Worm (Caenorhabditis elegans) whole organism, L3 larva: ENCODE measurements around the gene F46F5.1.

ENCODE experiments used
- R02D3.7 ChIP-seq: fragments of 150-350 bp; optimal IDR thresholded peaks from 2 replicates; lab custom pipeline; 2014; ENCODE audit warnings: missing biosample characterization, missing genetic modification characterization
- ZK546.5 ChIP-seq: sonication (generic microtip); optimal IDR thresholded peaks from 2 replicates; lab custom pipeline; 2017; ENCODE audit warnings: missing biosample characterization, missing genetic modification characterization
- ceh-16 ChIP-seq: sonication (generic microtip); optimal IDR thresholded peaks from 2 replicates; lab custom pipeline; 2017; ENCODE audit warnings: missing biosample characterization, missing genetic modification characterization
- ceh-82 ChIP-seq: fragments of 150-350 bp; optimal IDR thresholded peaks from 2 replicates; lab custom pipeline; 2014; ENCODE audit warnings: missing biosample characterization, missing genetic modification characterization
- daf-12 ChIP-seq: fragments of 150-350 bp; optimal IDR thresholded peaks from 2 replicates; lab custom pipeline; 2014; ENCODE audit warnings: missing biosample characterization, missing genetic modification reagents, missing genetic modification characterization
- egl-27 ChIP-seq: sonication (generic microtip); optimal IDR thresholded peaks from 4 replicates; lab custom pipeline; 2017; ENCODE audit warnings: missing biosample characterization, missing genetic modification reagents, missing genetic modification characterization
- egl-5 ChIP-seq: fragments of 150-350 bp; optimal IDR thresholded peaks from 2 replicates; lab custom pipeline; 2017; ENCODE audit warnings: missing biosample characterization, missing genetic modification reagents, missing genetic modification characterization, inconsistent platforms
- elt-1 ChIP-seq: fragments of 150-350 bp; optimal IDR thresholded peaks from 2 replicates; lab custom pipeline; 2014; ENCODE audit warnings: missing biosample characterization, missing genetic modification characterization
- elt-2 ChIP-seq: sonication (generic microtip); optimal IDR thresholded peaks from 2 replicates; lab custom pipeline; 2016; ENCODE audit warnings: missing genetic modification reagents, mild to moderate bottlenecking, missing genetic modification characterization, missing compliant biosample characterization
- elt-3 ChIP-seq, 3 experiments: fragments of 150-350 bp in 1 of 3; sonication (generic microtip) in 2 of 3; optimal IDR thresholded peaks; 2 replicates in 2 of 3; 4 replicates in 1 of 3; lab custom pipeline; 2014 to 2017; ENCODE audit warnings: missing biosample characterization in 3 of 3, missing genetic modification characterization in 3 of 3
- eor-1 ChIP-seq, 2 experiments: fragments of 150-350 bp; optimal IDR thresholded peaks; 2 replicates each; lab custom pipeline; 2014 to 2018; ENCODE audit warnings: missing biosample characterization in 2 of 2, missing genetic modification characterization in 2 of 2
- fkh-10 ChIP-seq: sonication (generic microtip); optimal IDR thresholded peaks from 2 replicates; lab custom pipeline; 2017; ENCODE audit warnings: missing biosample characterization, missing genetic modification reagents, missing genetic modification characterization
- fkh-2 ChIP-seq: fragments of 150-350 bp; optimal IDR thresholded peaks from 2 replicates; lab custom pipeline; 2014; ENCODE audit warnings: missing biosample characterization, missing genetic modification reagents, missing genetic modification characterization
- fos-1 ChIP-seq: fragments of 150-350 bp; optimal IDR thresholded peaks from 2 replicates; lab custom pipeline; 2014; ENCODE audit warnings: missing biosample characterization, missing genetic modification characterization
- hmg-11 ChIP-seq: sonication (generic microtip); optimal IDR thresholded peaks from 2 replicates; lab custom pipeline; 2016; ENCODE audit warnings: missing genetic modification characterization, missing compliant biosample characterization
- jun-1 ChIP-seq: fragments of 150-350 bp; optimal IDR thresholded peaks from 2 replicates; lab custom pipeline; 2014; ENCODE audit warnings: missing biosample characterization, missing genetic modification reagents, missing genetic modification characterization
- lin-15B ChIP-seq: fragments of 150-350 bp; optimal IDR thresholded peaks from 2 replicates; lab custom pipeline; 2014; ENCODE audit warnings: missing biosample characterization, missing genetic modification characterization
- lin-39 ChIP-seq: fragments of 150-350 bp; optimal IDR thresholded peaks from 2 replicates; lab custom pipeline; 2018; ENCODE audit warnings: missing biosample characterization, missing genetic modification reagents, missing genetic modification characterization
- lsy-12 ChIP-seq: sonication (generic microtip); optimal IDR thresholded peaks from 2 replicates; lab custom pipeline; 2016; ENCODE audit warnings: mild to moderate bottlenecking, missing genetic modification characterization, missing compliant biosample characterization
- mdl-1 ChIP-seq: fragments of 150-350 bp; optimal IDR thresholded peaks from 2 replicates; lab custom pipeline; 2014; ENCODE audit warnings: missing biosample characterization, missing genetic modification characterization
- nfya-1 ChIP-seq: sonication (generic microtip); optimal IDR thresholded peaks from 2 replicates; lab custom pipeline; 2017; ENCODE audit warnings: missing genetic modification characterization, mild to moderate bottlenecking, missing compliant biosample characterization, antibody characterized with exemption, moderate library complexity; ENCODE audit not compliant: insufficient read depth
- nhr-11 ChIP-seq: fragments of 150-350 bp; optimal IDR thresholded peaks from 2 replicates; lab custom pipeline; 2014; ENCODE audit warnings: missing biosample characterization, missing genetic modification characterization
- nhr-12 ChIP-seq: fragments of 150-350 bp; optimal IDR thresholded peaks from 2 replicates; lab custom pipeline; 2014; ENCODE audit warnings: missing biosample characterization, missing genetic modification characterization
- nhr-237 ChIP-seq: fragments of 150-350 bp; optimal IDR thresholded peaks from 2 replicates; lab custom pipeline; 2014; ENCODE audit warnings: missing biosample characterization, missing genetic modification characterization
- nhr-25 ChIP-seq: sonication (generic microtip); optimal IDR thresholded peaks from 2 replicates; lab custom pipeline; 2017; ENCODE audit warnings: missing biosample characterization, missing genetic modification characterization
- nhr-28 ChIP-seq: fragments of 150-350 bp; optimal IDR thresholded peaks from 2 replicates; lab custom pipeline; 2014; ENCODE audit warnings: missing biosample characterization, missing genetic modification characterization
- nhr-43 ChIP-seq: sonication (generic microtip); optimal IDR thresholded peaks from 2 replicates; lab custom pipeline; 2016; ENCODE audit warnings: mild to moderate bottlenecking, missing genetic modification characterization, missing compliant biosample characterization; ENCODE audit not compliant: poor library complexity, severe bottlenecking
- nhr-77 ChIP-seq: fragments of 150-350 bp; optimal IDR thresholded peaks from 2 replicates; lab custom pipeline; 2014; ENCODE audit warnings: missing biosample characterization, missing genetic modification characterization
- sea-2 ChIP-seq: fragments of 150-350 bp; sonication (generic microtip); optimal IDR thresholded peaks from 4 replicates; lab custom pipeline; 2014; ENCODE audit warnings: missing biosample characterization, missing genetic modification reagents, missing genetic modification characterization
- skn-1 ChIP-seq: fragments of 150-350 bp; optimal IDR thresholded peaks from 2 replicates; lab custom pipeline; 2014; ENCODE audit warnings: missing biosample characterization, missing genetic modification characterization
- unc-39 ChIP-seq: sonication (generic microtip); optimal IDR thresholded peaks from 4 replicates; lab custom pipeline; 2017; ENCODE audit warnings: missing biosample characterization, missing genetic modification characterization
- zag-1 ChIP-seq: fragments of 150-350 bp; optimal IDR thresholded peaks from 2 replicates; lab custom pipeline; 2014; ENCODE audit warnings: missing biosample characterization, missing genetic modification characterization
- ztf-11 ChIP-seq: fragments of 150-350 bp; optimal IDR thresholded peaks from 2 replicates; lab custom pipeline; 2014; ENCODE audit warnings: missing biosample characterization, missing genetic modification characterization
- ztf-4 ChIP-seq: fragments of 150-350 bp; optimal IDR thresholded peaks from 2 replicates; lab custom pipeline; 2014; ENCODE audit warnings: missing biosample characterization, missing genetic modification characterization

F46F5.1 gene

DNA sequence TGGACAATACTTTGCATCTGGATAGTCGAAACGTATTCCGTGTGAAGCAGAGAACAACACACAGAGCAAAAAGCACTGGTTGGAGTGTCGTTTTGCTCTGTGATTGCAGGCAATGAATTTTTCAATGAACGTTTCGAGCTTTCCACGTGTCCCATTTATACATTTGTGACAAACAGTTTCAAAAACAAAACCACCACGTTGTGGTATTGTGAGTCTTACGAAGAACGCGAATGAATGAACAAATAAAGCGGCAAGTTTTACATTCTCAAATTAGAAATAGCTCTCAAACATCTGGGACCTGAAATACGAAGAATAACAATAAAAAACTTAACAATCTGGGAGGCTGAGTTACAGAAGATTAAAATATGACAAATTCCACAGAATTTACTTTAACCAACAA, at the start of gene F46F5.1:
Gene F46F5.1, minus strand, starts transcription at position 101 of the 400 bp plus-strand sequence.
- TF ChIP-seq fkh-2: no peak
- no peak for TF ChIP-seq nhr-11 (tag; lab: Kevin White, UChicago)
- no peak for TF ChIP-seq mdl-1
- no peak for TF ChIP-seq sea-2 (GFP tag; lab: Kevin White, UChicago)
- TF ChIP-seq nhr-77 (tag; lab: Kevin White, UChicago): no peak
- no peak for TF ChIP-seq fos-1
- no peak for TF ChIP-seq ceh-16 (tag; lab: Kevin White, UChicago)
- TF ChIP-seq lin-15B (tag; lab: Kevin White, UChicago): no peak
- no peak for TF ChIP-seq nhr-25 (tag; lab: Kevin White, UChicago)
- no peak for TF ChIP-seq elt-1 (tag; lab: Kevin White, UChicago)
- TF ChIP-seq nfya-1 (tag; lab: Kevin White, UChicago): no peak
- no peak for TF ChIP-seq hmg-11 (tag; lab: Kevin White, UChicago)
- TF ChIP-seq nhr-237: no peak
- no peak for TF ChIP-seq elt-3 (tag; optimal IDR thresholded peaks at IDR 0.05; lab: Kevin White, UChicago)
- TF ChIP-seq ceh-82 (tag; lab: Kevin White, UChicago): no peak
- TF ChIP-seq egl-27 (tag; lab: Kevin White, UChicago): no peak
- TF ChIP-seq ZK546.5: no peak

DNA sequence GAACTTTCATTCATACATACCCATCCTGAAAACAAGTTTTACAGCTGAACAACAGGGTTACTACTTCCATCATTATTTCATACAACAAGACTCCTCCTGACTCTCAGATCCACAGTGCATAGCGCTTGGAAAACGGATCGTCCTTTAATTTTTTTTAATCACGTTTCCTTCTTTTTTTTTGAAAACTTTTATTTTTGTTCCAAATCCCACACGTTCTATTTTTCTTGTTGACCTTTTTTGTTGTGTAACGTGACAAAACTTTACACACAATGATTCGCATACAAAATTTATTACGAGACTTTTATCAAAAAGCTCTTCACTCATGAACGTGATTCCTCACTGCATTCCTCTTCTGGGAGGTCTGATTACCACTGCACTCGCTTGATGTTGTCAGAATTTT, 48.4 kb upstream of the F46F5.1 start, which contains the start of gene clc-33:
Gene clc-33, plus strand, starts transcription at position 301 of the 400 bp plus-strand sequence.
- no peak for TF ChIP-seq lin-15B (tag; lab: Kevin White, UChicago)

- no peak for TF ChIP-seq hmg-11 (tag; lab: Kevin White, UChicago)
- TF ChIP-seq nhr-28 (tag; lab: Kevin White, UChicago): no peak
- TF ChIP-seq ZK546.5: no peak
- TF ChIP-seq nhr-77 (tag; lab: Kevin White, UChicago): no peak
- TF ChIP-seq ceh-16 (tag; lab: Kevin White, UChicago): no peak
- no peak for TF ChIP-seq eor-1 (tag; optimal IDR thresholded peaks at IDR 0.05; lab: Kevin White, UChicago)
- no peak for TF ChIP-seq daf-12 (tag; lab: Kevin White, UChicago)
- no peak for TF ChIP-seq mdl-1
- no peak for TF ChIP-seq unc-39 (tag; lab: Kevin White, UChicago)
- no peak for TF ChIP-seq zag-1 (tag; lab: Kevin White, UChicago)
- no peak for TF ChIP-seq sea-2 (GFP tag; lab: Kevin White, UChicago)
- TF ChIP-seq egl-5 (tag; lab: Kevin White, UChicago): no peak
- no peak for TF ChIP-seq fkh-10 (GFP tag; lab: Kevin White, UChicago)
- no peak for TF ChIP-seq nhr-25 (tag; lab: Kevin White, UChicago)
- TF ChIP-seq ztf-4 (tag; lab: Kevin White, UChicago): no peak
- no peak for TF ChIP-seq lin-15B (tag; lab: Kevin White, UChicago)
These were observed 46.7 kb upstream of the F46F5.1 start, which contains the start of gene F28A10.8 for ce11 chrII:838414-838813. F28A10.8 (minus strand) TSS chrII:838514.

- TF ChIP-seq nhr-77 (tag; lab: Kevin White, UChicago) (no peak), elt-2 (tag; lab: Kevin White, UChicago) (no peak), jun-1 (tag; lab: Kevin White, UChicago) (no peak), lin-39 (tag; lab: Kevin White, UChicago) (no peak), mdl-1 (no peak), daf-12 (tag; lab: Kevin White, UChicago) (no peak), lsy-12 (tag; lab: Kevin White, UChicago) (no peak), nhr-43 (tag; lab: Kevin White, UChicago) (no peak), ztf-11 (tag; lab: Kevin White, UChicago) (no peak), R02D3.7 (tag; lab: Kevin White, UChicago) (no peak), nhr-12 (tag; lab: Kevin White, UChicago) (no peak), ZK546.5 (no peak), skn-1 (tag; lab: Kevin White, UChicago) (no peak)
These were observed 33.8 kb upstream of the F46F5.1 start, which contains the start of gene F28A10.1 for ce11 chrII:825521-825920. F28A10.1 (plus strand) TSS chrII:825821.

- no peak for TF ChIP-seq nhr-12 (tag; lab: Kevin White, UChicago)
These were observed 31.8 kb upstream of the F46F5.1 start, which contains the start of gene F46F5.10 for ce11 chrII:823529-823928. F46F5.10 (plus strand) TSS chrII:823829.
